In genomic region chr3R:27421810-27422209, dm6 we compare ENCODE assay signal across 1 fruit fly cellular context.
TF ChIP-seq lines count a peak whose summit lies in the region.

No protein-coding gene starts in this region.

TF ChIP-seq in whole organism, embryonic, 481 proteins besides CTCF, POLR2A, EP300 and RAD21 (continued from another document):
- TF ChIP-seq pum (GFP tag; optimal IDR thresholded peaks at IDR 0.05; lab: Kevin White, UChicago) (peak; percentile 4), CG8924 (tag; optimal IDR thresholded peaks at IDR 0.05; lab: Kevin White, UChicago) (no peak), B-H2 (GFP tag; optimal IDR thresholded peaks at IDR 0.05; lab: Kevin White, UChicago) (no peak), Dip2 (GFP tag; IDR thresholded peaks at IDR 0.05; lab: Robert Waterston, UW) (no peak), cato (GFP tag; optimal IDR thresholded peaks at IDR 0.05; lab: Kevin White, UChicago; ENCODE audit: borderline replicate concordance) (no peak), Gug (GFP tag; IDR thresholded peaks at IDR 0.05; lab: Robert Waterston, UW) (no peak), CG13624 (GFP tag; optimal IDR thresholded peaks at IDR 0.05; lab: Kevin White, UChicago) (no peak), CG16779 (GFP tag; IDR thresholded peaks at IDR 0.05; lab: Robert Waterston, UW) (no peak), ssp (GFP tag; IDR thresholded peaks at IDR 0.05; lab: Robert Waterston, UW) (no peak), MTF-1 (GFP tag; optimal IDR thresholded peaks at IDR 0.05; lab: Kevin White, UChicago; ENCODE audit: borderline replicate concordance) (no peak), sisA (GFP tag; IDR thresholded peaks at IDR 0.05; lab: Robert Waterston, UW) (peak; percentile 29; the same call in 1 of the 2 replicates), CG13287 (GFP tag; IDR thresholded peaks at IDR 0.05; lab: Robert Waterston, UW; ENCODE audit: partially characterized antibody) (no peak), Abd-B (GFP tag; optimal IDR thresholded peaks at IDR 0.05; lab: Kevin White, UChicago) (peak; percentile 24), Hsf (GFP tag; optimal IDR thresholded peaks at IDR 0.05; lab: Kevin White, UChicago) (peak; percentile 19), Gsc (GFP tag; IDR thresholded peaks at IDR 0.05; lab: Robert Waterston, UW) (no peak), al (GFP tag; IDR thresholded peaks at IDR 0.05; lab: Robert Waterston, UW) (0 out of 2 replicates have a peak, but pooled peaks have one; percentile 6), Asciz (GFP tag; optimal IDR thresholded peaks at IDR 0.05; lab: Kevin White, UChicago) (no peak), caup (GFP tag; optimal IDR thresholded peaks at IDR 0.05; lab: Kevin White, UChicago; ENCODE audit: severe bottlenecking) (no peak), tin (GFP tag; optimal IDR thresholded peaks at IDR 0.05; lab: Kevin White, UChicago) (no peak), vnd (GFP tag; IDR thresholded peaks at IDR 0.05; lab: Robert Waterston, UW; ENCODE audit: partially characterized antibody) (no peak), CG12769 (tag; optimal IDR thresholded peaks at IDR 0.05; lab: Kevin White, UChicago) (peak; percentile 32), CG32767 (GFP tag; IDR thresholded peaks at IDR 0.05; lab: Robert Waterston, UW) (no peak), CG6813 (GFP tag; optimal IDR thresholded peaks at IDR 0.05; lab: Kevin White, UChicago) (no peak), CG7271 (tag; optimal IDR thresholded peaks at IDR 0.05; lab: Kevin White, UChicago) (no peak), CG43689 (GFP tag; IDR thresholded peaks at IDR 0.05; lab: Robert Waterston, UW) (no peak), kni (GFP tag; optimal IDR thresholded peaks at IDR 0.05; lab: Kevin White, UChicago) (no peak), Nf-YC (tag; optimal IDR thresholded peaks at IDR 0.05; lab: Kevin White, UChicago) (no peak), sob (GFP tag; IDR thresholded peaks at IDR 0.05; lab: Robert Waterston, UW) (no peak), CG17612 (GFP tag; IDR thresholded peaks at IDR 0.05; lab: Robert Waterston, UW) (no peak), CG31388 (GFP tag; optimal IDR thresholded peaks at IDR 0.05; lab: Kevin White, UChicago) (no peak), dan (GFP tag; IDR thresholded peaks at IDR 0.05; lab: Robert Waterston, UW) (no peak), CG2199 (GFP tag; IDR thresholded peaks at IDR 0.05; lab: Robert Waterston, UW) (no peak), Bteb2 (GFP tag; optimal IDR thresholded peaks at IDR 0.05; lab: Kevin White, UChicago) (no peak), CG8359 (GFP tag; optimal IDR thresholded peaks at IDR 0.05; lab: Kevin White, UChicago; ENCODE audit: borderline replicate concordance) (no peak), CG15601 (tag; optimal IDR thresholded peaks at IDR 0.05; lab: Kevin White, UChicago) (no peak), yki (optimal IDR thresholded peaks at IDR 0.05; lab: Kevin White, UChicago) (no peak), tgo (GFP tag; IDR thresholded peaks at IDR 0.05; lab: Robert Waterston, UW) (no peak), CG1529 (GFP tag; optimal IDR thresholded peaks at IDR 0.05; lab: Kevin White, UChicago) (no peak), pan (optimal IDR thresholded peaks at IDR 0.05; lab: Kevin White, UChicago) (no peak), pan (GFP tag; optimal IDR thresholded peaks at IDR 0.05 in 1 of 2, IDR thresholded peaks at IDR 0.05 in 1 of 2) (no peak), CG8765 (GFP tag; IDR thresholded peaks at IDR 0.05; lab: Robert Waterston, UW) (no peak), CG7928 (GFP tag; optimal IDR thresholded peaks at IDR 0.05; lab: Kevin White, UChicago) (no peak), pnt (GFP tag; optimal IDR thresholded peaks at IDR 0.05; lab: Kevin White, UChicago) (no peak), p53 (GFP tag; optimal IDR thresholded peaks at IDR 0.05; lab: Kevin White, UChicago) (no peak), CG1233 (GFP tag; optimal IDR thresholded peaks at IDR 0.05; lab: Kevin White, UChicago) (no peak), az2 (GFP tag; optimal IDR thresholded peaks at IDR 0.05; lab: Kevin White, UChicago) (no peak), CG11456 (GFP tag; IDR thresholded peaks at IDR 0.05; lab: Robert Waterston, UW) (no peak), CG18599 (GFP tag; optimal IDR thresholded peaks at IDR 0.05; lab: Kevin White, UChicago) (peak; percentile 48), CG10274 (GFP tag; optimal IDR thresholded peaks at IDR 0.05; lab: Kevin White, UChicago) (no peak), CG3281 (GFP tag; optimal IDR thresholded peaks at IDR 0.05; lab: Kevin White, UChicago) (peak; percentile 14), ATbp (GFP tag; optimal IDR thresholded peaks at IDR 0.05; lab: Kevin White, UChicago) (no peak), Sry-β (GFP tag; optimal IDR thresholded peaks at IDR 0.05; lab: Kevin White, UChicago) (no peak), CG9609 (GFP tag; optimal IDR thresholded peaks at IDR 0.05; lab: Kevin White, UChicago) (no peak), dpn (GFP tag; optimal IDR thresholded peaks at IDR 0.05; lab: Kevin White, UChicago) (peak; percentile 23 to 35), Xbp1 (GFP tag; optimal IDR thresholded peaks at IDR 0.05; lab: Kevin White, UChicago) (peak; percentile 25), Lhr (GFP tag; optimal IDR thresholded peaks at IDR 0.05; lab: Kevin White, UChicago) (no peak), CG13123 (GFP tag; optimal IDR thresholded peaks at IDR 0.05; lab: Kevin White, UChicago) (no peak), vvl (GFP tag; IDR thresholded peaks at IDR 0.05; lab: Robert Waterston, UW) (peak; percentile 39; the same call in 1 of the 2 replicates), disco-r (GFP tag; optimal IDR thresholded peaks at IDR 0.05; lab: Kevin White, UChicago) (no peak), ap (GFP tag; IDR thresholded peaks at IDR 0.05; lab: Robert Waterston, UW) (0 out of 2 replicates have a peak, but pooled peaks have one; percentile 7), dysf (GFP tag; IDR thresholded peaks at IDR 0.05; lab: Robert Waterston, UW) (peak; percentile 50; the same call in 2 of the 3 replicates), sd (tag; optimal IDR thresholded peaks at IDR 0.05; lab: Kevin White, UChicago) (peak; percentile 3), CG1603 (tag; optimal IDR thresholded peaks at IDR 0.05; lab: Kevin White, UChicago) (peak; percentile 52), CG2678 (tag; optimal IDR thresholded peaks at IDR 0.05; lab: Kevin White, UChicago) (peak; percentile 40), CG12391 (tag; optimal IDR thresholded peaks at IDR 0.05; lab: Kevin White, UChicago) (no peak), tll (GFP tag; optimal IDR thresholded peaks at IDR 0.05; lab: Kevin White, UChicago) (no peak), CG17568 (GFP tag; optimal IDR thresholded peaks at IDR 0.05; lab: Kevin White, UChicago) (no peak), CG7357 (GFP tag; IDR thresholded peaks at IDR 0.05; lab: Robert Waterston, UW) (no peak), CG17829 (tag; optimal IDR thresholded peaks at IDR 0.05; lab: Kevin White, UChicago) (no peak), CG12299 (tag; optimal IDR thresholded peaks at IDR 0.05; lab: Kevin White, UChicago) (no peak), Blimp-1 (GFP tag; optimal IDR thresholded peaks at IDR 0.05; lab: Kevin White, UChicago) (peak; percentile 28), CG3065 (GFP tag; optimal IDR thresholded peaks at IDR 0.05; lab: Kevin White, UChicago) (no peak), knrl (GFP tag; IDR thresholded peaks at IDR 0.05; lab: Robert Waterston, UW; ENCODE audit: partially characterized antibody) (no peak), Spps (tag; optimal IDR thresholded peaks at IDR 0.05; lab: Kevin White, UChicago) (no peak), tx (GFP tag; optimal IDR thresholded peaks at IDR 0.05; lab: Kevin White, UChicago) (no peak), CG33213 (GFP tag; optimal IDR thresholded peaks at IDR 0.05; lab: Kevin White, UChicago) (no peak), CG30020 (tag; optimal IDR thresholded peaks at IDR 0.05; lab: Kevin White, UChicago) (no peak), tna (GFP tag; IDR thresholded peaks at IDR 0.05; lab: Robert Waterston, UW; ENCODE audit: partially characterized antibody) (no peak), cwo (GFP tag; optimal IDR thresholded peaks at IDR 0.05; lab: Kevin White, UChicago) (peak; percentile 10), mld (GFP tag; IDR thresholded peaks at IDR 0.05; lab: Robert Waterston, UW; ENCODE audit: partially characterized antibody) (no peak), mirr (GFP tag; optimal IDR thresholded peaks at IDR 0.05; lab: Kevin White, UChicago) (no peak), Antp (GFP tag; optimal IDR thresholded peaks at IDR 0.05; lab: Kevin White, UChicago) (peak; percentile 3), ase (GFP tag; IDR thresholded peaks at IDR 0.05; lab: Robert Waterston, UW) (no peak), CG11085 (GFP tag; IDR thresholded peaks at IDR 0.05; lab: Robert Waterston, UW) (no peak), sens-2 (GFP tag; IDR thresholded peaks at IDR 0.05; lab: Robert Waterston, UW) (no peak), B-H1 (GFP tag; IDR thresholded peaks at IDR 0.05; lab: Robert Waterston, UW) (no peak), CG2875 (GFP tag; optimal IDR thresholded peaks at IDR 0.05; lab: Kevin White, UChicago) (no peak), dmrt11E (tag; optimal IDR thresholded peaks at IDR 0.05; lab: Kevin White, UChicago) (no peak), abd-A (tag; optimal IDR thresholded peaks at IDR 0.05; lab: Kevin White, UChicago) (no peak), Neu2 (GFP tag; optimal IDR thresholded peaks at IDR 0.05; lab: Kevin White, UChicago; ENCODE audit: borderline replicate concordance) (no peak), CG2202 (tag; optimal IDR thresholded peaks at IDR 0.05; lab: Kevin White, UChicago) (no peak), CG6683 (GFP tag; optimal IDR thresholded peaks at IDR 0.05; lab: Kevin White, UChicago) (no peak), CG11093 (GFP tag; IDR thresholded peaks at IDR 0.05; lab: Robert Waterston, UW) (no peak), oc (tag; optimal IDR thresholded peaks at IDR 0.05; lab: Kevin White, UChicago) (no peak), CG18764 (GFP tag; optimal IDR thresholded peaks at IDR 0.05; lab: Kevin White, UChicago) (no peak), repo (GFP tag; optimal IDR thresholded peaks at IDR 0.05; lab: Kevin White, UChicago) (no peak), CG7745 (tag; optimal IDR thresholded peaks at IDR 0.05; lab: Kevin White, UChicago) (no peak), CG11504 (tag; optimal IDR thresholded peaks at IDR 0.05; lab: Kevin White, UChicago) (peak; percentile 56), Tbp (GFP tag; optimal IDR thresholded peaks at IDR 0.05; lab: Kevin White, UChicago) (no peak), corto (GFP tag; optimal IDR thresholded peaks at IDR 0.05; lab: Kevin White, UChicago) (no peak), BtbVII (GFP tag; optimal IDR thresholded peaks at IDR 0.05; lab: Kevin White, UChicago) (no peak), CG4730 (GFP tag; IDR thresholded peaks at IDR 0.05; lab: Robert Waterston, UW) (no peak), Doc3 (GFP tag; IDR thresholded peaks at IDR 0.05; lab: Robert Waterston, UW; ENCODE audit: partially characterized antibody) (no peak), Kr (GFP tag; optimal IDR thresholded peaks at IDR 0.05; lab: Kevin White, UChicago) (no peak), pho (GFP tag; optimal IDR thresholded peaks at IDR 0.05; lab: Kevin White, UChicago) (no peak), CG6689 (GFP tag; IDR thresholded peaks at IDR 0.05; lab: Robert Waterston, UW) (0 out of 2 replicates have a peak, but pooled peaks have one; percentile 18), CrebB (tag; optimal IDR thresholded peaks at IDR 0.05; lab: Kevin White, UChicago) (no peak), Hmr (GFP tag; optimal IDR thresholded peaks at IDR 0.05; lab: Kevin White, UChicago) (peak; percentile 16), ewg (GFP tag; optimal IDR thresholded peaks at IDR 0.05; lab: Kevin White, UChicago) (no peak), Med (GFP tag; lab: Kevin White, UChicago) (peak; percentile 78), Fer2 (tag; optimal IDR thresholded peaks at IDR 0.05; lab: Kevin White, UChicago) (no peak), CG12744 (GFP tag; optimal IDR thresholded peaks at IDR 0.05; lab: Kevin White, UChicago) (no peak), nerfin-1 (tag; optimal IDR thresholded peaks at IDR 0.05; lab: Kevin White, UChicago) (no peak), cas (GFP tag; IDR thresholded peaks at IDR 0.05; lab: Robert Waterston, UW) (no peak), CG8281 (tag; optimal IDR thresholded peaks at IDR 0.05; lab: Kevin White, UChicago) (no peak), vfl (GFP tag; optimal IDR thresholded peaks at IDR 0.05; lab: Kevin White, UChicago) (no peak), MESR4 (GFP tag; optimal IDR thresholded peaks at IDR 0.05; lab: Kevin White, UChicago) (no peak), CG31441 (GFP tag; IDR thresholded peaks at IDR 0.05; lab: Robert Waterston, UW) (peak; percentile 34; the same call in 1 of the 2 replicates), sima (GFP tag; optimal IDR thresholded peaks at IDR 0.05; lab: Kevin White, UChicago) (no peak), D (optimal IDR thresholded peaks at IDR 0.05; lab: Kevin White, UChicago) (no peak), D (GFP tag; optimal IDR thresholded peaks at IDR 0.05; lab: Kevin White, UChicago) (no peak), Optix (GFP tag; IDR thresholded peaks at IDR 0.05; lab: Robert Waterston, UW) (no peak), tup (GFP tag; optimal IDR thresholded peaks at IDR 0.05; lab: Kevin White, UChicago) (no peak), eve (GFP tag; optimal IDR thresholded peaks at IDR 0.05; lab: Kevin White, UChicago) (no peak), CG11695 (GFP tag; IDR thresholded peaks at IDR 0.05; lab: Robert Waterston, UW) (no peak), otp (GFP tag; IDR thresholded peaks at IDR 0.05; lab: Robert Waterston, UW) (no peak), cad (GFP tag; optimal IDR thresholded peaks at IDR 0.05; lab: Kevin White, UChicago) (no peak), Ptx1 (GFP tag; IDR thresholded peaks at IDR 0.05; lab: Robert Waterston, UW) (0 out of 2 replicates have a peak, but pooled peaks have one; percentile 41), Oli (tag; optimal IDR thresholded peaks at IDR 0.05; lab: Kevin White, UChicago) (peak; percentile 14), CG6854 (GFP tag; optimal IDR thresholded peaks at IDR 0.05; lab: Kevin White, UChicago) (no peak), CG14014 (GFP tag; IDR thresholded peaks at IDR 0.05; lab: Robert Waterston, UW) (peak; percentile 42; the same call in 1 of the 2 replicates), CG32772 (GFP tag; IDR thresholded peaks at IDR 0.05; lab: Robert Waterston, UW) (no peak), Aef1 (GFP tag; IDR thresholded peaks at IDR 0.05; lab: Robert Waterston, UW) (no peak), CG18011 (GFP tag; optimal IDR thresholded peaks at IDR 0.05; lab: Kevin White, UChicago) (no peak)
TF ChIP-seq in whole organism, embryonic: peak in this region for 67.
